Worm (Caenorhabditis elegans): ENCODE results near the gene F54D5.2.

F54D5.2 gene

ce11 chrII:11571260-11571854 is 1.6 kb upstream of the F54D5.2 start, which contains the start of gene F54D5.3:
Gene F54D5.3 (plus strand): TSS chrII:11571805.
- TF ChIP-seq dmd-9 (GFP tag; IDR thresholded peaks at IDR 0.05) (no peak), hlh-11 (tag; optimal IDR thresholded peaks at IDR 0.05) (peak; percentile 47), nhr-28 (tag; optimal IDR thresholded peaks at IDR 0.05) (peak; percentile 54), F26F4.8 (GFP tag; conservative IDR thresholded peaks at IDR 0.05) (no peak), T26A8.4 (GFP tag; IDR thresholded peaks at IDR 0.05) (no peak), mdt-29 (GFP tag; IDR thresholded peaks at IDR 0.05) (no peak), aha-1 (tag) (no peak), nhr-102 (tag; optimal IDR thresholded peaks at IDR 0.05) (no peak), Y105C5A.15 (GFP tag; IDR thresholded peaks at IDR 0.05) (no peak), R02D3.7 (tag; optimal IDR thresholded peaks at IDR 0.05) (no peak), daf-16 (GFP tag; optimal IDR thresholded peaks at IDR 0.05) (no peak), daf-16 (tag; optimal IDR thresholded peaks at IDR 0.05) (peak; percentile 33), ceh-62 (tag; optimal IDR thresholded peaks at IDR 0.05) (no peak), hlh-30 (tag; optimal IDR thresholded peaks at IDR 0.05; ENCODE audit: insufficient read depth) (no peak), madf-9 (GFP tag; conservative IDR thresholded peaks at IDR 0.05) (no peak), mxl-2 (GFP tag; conservative IDR thresholded peaks at IDR 0.05) (no peak), pqm-1 (tag; optimal IDR thresholded peaks at IDR 0.05) (peak; percentile 91), daf-12 (tag; optimal IDR thresholded peaks at IDR 0.05) (no peak), skn-1 (tag; optimal IDR thresholded peaks at IDR 0.05) (no peak), spr-1 (tag; optimal IDR thresholded peaks at IDR 0.05) (no peak), zag-1 (tag; optimal IDR thresholded peaks at IDR 0.05) (no peak), tra-1 (GFP tag; IDR thresholded peaks at IDR 0.05) (no peak), ces-1 (GFP tag; optimal IDR thresholded peaks at IDR 0.05) (no peak), dve-1 (tag; optimal IDR thresholded peaks at IDR 0.05; ENCODE audit: insufficient read depth) (peak; percentile 31), nhr-6 (tag; optimal IDR thresholded peaks at IDR 0.05) (no peak), ceh-82 (tag; optimal IDR thresholded peaks at IDR 0.05) (no peak), unc-62 (GFP tag; optimal IDR thresholded peaks at IDR 0.05 in 1 of 2) (peak in 1 of 2 experiments; percentile 66), unc-62 (tag; optimal IDR thresholded peaks at IDR 0.05) (no peak), dmd-6 (GFP tag; IDR thresholded peaks at IDR 0.05) (peak; percentile 28; the same call in 1 of the 2 replicates), mxl-3 (GFP tag; optimal IDR thresholded peaks at IDR 0.05) (no peak), ZK546.5 (tag; optimal IDR thresholded peaks at IDR 0.05) (no peak)

ce11 chrII:11577397-11577796 is 4.4 kb downstream of the F54D5.2 start, which contains the start of gene pcs-1:
Gene pcs-1 (minus strand): TSS chrII:11577740.
- TF ChIP-seq unc-39 (tag; optimal IDR thresholded peaks at IDR 0.05) (no peak), lsy-2 (tag; optimal IDR thresholded peaks at IDR 0.05) (peak in 1 of 2 experiments; percentile 23), pqm-1 (tag; optimal IDR thresholded peaks at IDR 0.05) (peak; percentile 50), daf-16 (GFP tag; optimal IDR thresholded peaks at IDR 0.05) (no peak), daf-16 (tag; optimal IDR thresholded peaks at IDR 0.05) (peak; percentile 4), ZK337.2 (GFP tag; IDR thresholded peaks at IDR 0.05) (no peak), nhr-28 (tag; optimal IDR thresholded peaks at IDR 0.05) (peak; percentile 8)

- no peak for TF ChIP-seq unc-39 (tag; optimal IDR thresholded peaks at IDR 0.05)
- peak; percentile 69 for TF ChIP-seq lin-38 (GFP tag; IDR thresholded peaks at IDR 0.05)
- TF ChIP-seq F49E8.2 (tag; optimal IDR thresholded peaks at IDR 0.05; ENCODE audit: borderline replicate concordance), result peak; percentile 56
- TF ChIP-seq Y48G9A.11 (GFP tag; IDR thresholded peaks at IDR 0.05), result 0 out of 2 replicates have a peak, but pooled peaks have one; percentile 61
- TF ChIP-seq unc-130 (GFP tag; optimal IDR thresholded peaks at IDR 0.05), result peak; percentile 72
These were observed 4.9 kb downstream of the F54D5.2 start for ce11 chrII:11577861-11578260.
